Worm (Caenorhabditis elegans) whole organism, late embryonic: Measurements from ENCODE around the gene elt-7.

ENCODE experiments used
- C08G9.2 ChIP-seq: sonication (generic microtip); optimal IDR thresholded peaks from 2 replicates; lab custom pipeline; 2016; ENCODE audit warnings: mild to moderate bottlenecking, missing genetic modification characterization, moderate library complexity, missing compliant biosample characterization
- F13H6.1 ChIP-seq: sonication (generic microtip); optimal IDR thresholded peaks from 2 replicates; lab custom pipeline; 2016; ENCODE audit warnings: missing genetic modification characterization, missing compliant biosample characterization
- Y22D7AL.16 ChIP-seq: sonication (generic microtip); optimal IDR thresholded peaks from 2 replicates; lab custom pipeline; 2016; ENCODE audit warnings: missing genetic modification characterization, missing compliant biosample characterization
- ceh-18 ChIP-seq: sonication (generic microtip); optimal IDR thresholded peaks from 2 replicates; lab custom pipeline; 2016; ENCODE audit warnings: missing genetic modification characterization, missing compliant biosample characterization
- ceh-19 ChIP-seq: fragments of 200-800 bp; sonication (Bioruptor generic); optimal IDR thresholded peaks from 2 replicates; lab custom pipeline; 2018; ENCODE audit warnings: mild to moderate bottlenecking, missing genetic modification characterization, missing compliant biosample characterization
- ceh-31 ChIP-seq: sonication (generic microtip); optimal IDR thresholded peaks from 2 replicates; lab custom pipeline; 2016; ENCODE audit warnings: missing genetic modification characterization, missing compliant biosample characterization
- ceh-34 ChIP-seq: sonication (generic microtip); optimal IDR thresholded peaks from 2 replicates; lab custom pipeline; 2016; ENCODE audit warnings: mild to moderate bottlenecking, missing genetic modification characterization, missing compliant biosample characterization
- ceh-45 ChIP-seq: fragments of 200-800 bp; sonication (Bioruptor generic); IDR thresholded peaks from 2 replicates; pipeline ENCODE4 v1.3.6; 2022; ENCODE audit warnings: missing genetic modification reagents, missing genetic modification characterization, missing compliant biosample characterization
- ceh-48 ChIP-seq: sonication (generic microtip); optimal IDR thresholded peaks from 2 replicates; lab custom pipeline; 2016; ENCODE audit warnings: missing genetic modification characterization, inconsistent platforms, missing compliant biosample characterization
- ceh-9 ChIP-seq: sonication (generic microtip); optimal IDR thresholded peaks from 2 replicates; lab custom pipeline; 2016; ENCODE audit warnings: mild to moderate bottlenecking, missing genetic modification characterization, inconsistent platforms, missing compliant biosample characterization
- che-1 ChIP-seq: sonication (generic microtip); optimal IDR thresholded peaks from 2 replicates; lab custom pipeline; 2016; ENCODE audit warnings: mild to moderate bottlenecking, missing genetic modification characterization, missing compliant biosample characterization
- dve-1 ChIP-seq: sonication (generic microtip); optimal IDR thresholded peaks from 2 replicates; lab custom pipeline; 2017; ENCODE audit warnings: antibody characterized with exemption, mild to moderate bottlenecking, missing genetic modification characterization, missing compliant biosample characterization
- elt-2 ChIP-seq: sonication (generic microtip); optimal IDR thresholded peaks from 2 replicates; lab custom pipeline; 2016; ENCODE audit warnings: missing genetic modification reagents, missing genetic modification characterization, missing compliant biosample characterization
- eyg-1 ChIP-seq: sonication (generic microtip); optimal IDR thresholded peaks from 2 replicates; lab custom pipeline; 2016; ENCODE audit warnings: missing genotype, missing genetic modification characterization, missing compliant biosample characterization
- fax-1 ChIP-seq: sonication (generic microtip); optimal IDR thresholded peaks from 2 replicates; lab custom pipeline; 2016; ENCODE audit warnings: missing genotype, missing genetic modification characterization, missing compliant biosample characterization
- hlh-15 ChIP-seq: sonication (generic microtip); optimal IDR thresholded peaks from 2 replicates; lab custom pipeline; 2016; ENCODE audit warnings: missing genetic modification characterization, missing compliant biosample characterization
- hlh-30 ChIP-seq: sonication (generic microtip); optimal IDR thresholded peaks from 2 replicates; lab custom pipeline; 2017; ENCODE audit warnings: antibody characterized with exemption, missing genetic modification characterization, missing compliant biosample characterization; ENCODE audit not compliant: insufficient read depth
- lin-11 ChIP-seq: fragments of 200-800 bp; sonication (Bioruptor generic); optimal IDR thresholded peaks from 2 replicates; lab custom pipeline; 2018; ENCODE audit warnings: mild to moderate bottlenecking, missing genetic modification characterization, missing compliant biosample characterization
- nfya-1 ChIP-seq: sonication (generic microtip); optimal IDR thresholded peaks from 2 replicates; lab custom pipeline; 2017; ENCODE audit warnings: missing genetic modification characterization, mild to moderate bottlenecking, missing compliant biosample characterization, antibody characterized with exemption, moderate library complexity
- nhr-11 ChIP-seq: fragments of 150-350 bp; optimal IDR thresholded peaks from 2 replicates; lab custom pipeline; 2014; ENCODE audit warnings: missing biosample characterization, missing genetic modification characterization
- npax-4 ChIP-seq: sonication (generic microtip); optimal IDR thresholded peaks from 2 replicates; lab custom pipeline; 2016; ENCODE audit warnings: missing genetic modification characterization, missing compliant biosample characterization
- pat-9 ChIP-seq: fragments of 200-800 bp; sonication (Bioruptor generic); optimal IDR thresholded peaks from 2 replicates; lab custom pipeline; 2018; ENCODE audit warnings: mild to moderate bottlenecking, missing genetic modification characterization, moderate library complexity, missing compliant biosample characterization
- pax-1 ChIP-seq: fragments of 150-350 bp; optimal IDR thresholded peaks from 2 replicates; lab custom pipeline; 2014; ENCODE audit warnings: missing biosample characterization, missing genetic modification characterization
- pha-2 ChIP-seq: sonication (generic microtip); optimal IDR thresholded peaks from 2 replicates; lab custom pipeline; 2017; ENCODE audit warnings: mild to moderate bottlenecking, missing genetic modification characterization, missing compliant biosample characterization
- pha-4 ChIP-seq: fragments of 150-350 bp; optimal IDR thresholded peaks from 2 replicates; lab custom pipeline; 2018; ENCODE audit warnings: missing biosample characterization, missing genetic modification reagents, missing genetic modification characterization
- pqm-1 ChIP-seq: sonication (generic microtip); optimal IDR thresholded peaks from 2 replicates; lab custom pipeline; 2016; ENCODE audit warnings: missing genetic modification characterization, missing compliant biosample characterization
- pros-1 ChIP-seq: fragments of 150-350 bp; optimal IDR thresholded peaks from 2 replicates; lab custom pipeline; 2014; ENCODE audit warnings: missing biosample characterization, missing genetic modification reagents, missing genetic modification characterization
- ref-2 ChIP-seq: sonication (generic microtip); optimal IDR thresholded peaks from 2 replicates; lab custom pipeline; 2016; ENCODE audit warnings: missing genetic modification characterization, missing compliant biosample characterization
- rnt-1 ChIP-seq: sonication (generic microtip); optimal IDR thresholded peaks from 2 replicates; lab custom pipeline; 2016; ENCODE audit warnings: missing genetic modification characterization, missing compliant biosample characterization
- sdc-2 ChIP-seq: sonication (generic microtip); optimal IDR thresholded peaks from 2 replicates; lab custom pipeline; 2016; ENCODE audit warnings: missing genotype, missing genetic modification characterization, missing compliant biosample characterization
- sox-2 ChIP-seq: fragments of 200-800 bp; sonication (Bioruptor generic); IDR thresholded peaks from 2 replicates; pipeline ENCODE4 v1.3.6; 2022; ENCODE audit warnings: missing genetic modification reagents, missing genetic modification characterization, missing compliant biosample characterization
- tbx-2 ChIP-seq: sonication (generic microtip); optimal IDR thresholded peaks from 2 replicates; lab custom pipeline; 2016; ENCODE audit warnings: missing genetic modification characterization, missing compliant biosample characterization
- tbx-7 ChIP-seq: sonication (generic microtip); optimal IDR thresholded peaks from 2 replicates; lab custom pipeline; 2016; ENCODE audit warnings: missing genotype, missing genetic modification characterization, missing compliant biosample characterization
- unc-86 ChIP-seq: sonication (generic microtip); optimal IDR thresholded peaks from 2 replicates; lab custom pipeline; 2016; ENCODE audit warnings: missing genetic modification characterization, missing compliant biosample characterization
- ztf-16 ChIP-seq: sonication (generic microtip); optimal IDR thresholded peaks from 2 replicates; lab custom pipeline; 2017; ENCODE audit warnings: missing genetic modification characterization, missing compliant biosample characterization

Gene elt-7

ce11 chrV:4791569-4791968 lies 21.1 kb downstream of the elt-7 start, which contains the start of gene R02F11.11:
R02F11.11 (plus strand) TSS chrV:4791869.
- no peak for TF ChIP-seq pha-2 (tag; lab: Kevin White, UChicago)
- no peak for TF ChIP-seq ceh-31 (tag; lab: Kevin White, UChicago)
- no peak for TF ChIP-seq rnt-1 (tag; lab: Kevin White, UChicago)
- no peak for TF ChIP-seq hlh-15 (tag; lab: Kevin White, UChicago)
- no peak for TF ChIP-seq ceh-18 (tag; lab: Kevin White, UChicago)
- TF ChIP-seq sox-2 (GFP tag; lab: Robert Waterston, UW), result no peak
- TF ChIP-seq che-1, result no peak
- no peak for TF ChIP-seq pat-9
- no peak for TF ChIP-seq lin-11 (tag; lab: Kevin White, UChicago)
- no peak for TF ChIP-seq nfya-1 (tag; lab: Kevin White, UChicago)
- no peak for TF ChIP-seq ceh-19
- no peak for TF ChIP-seq elt-2 (tag; lab: Kevin White, UChicago)

ce11 chrV:4794308-4794707 lies 23.8 kb downstream of the elt-7 start, which contains the start of gene R02F11.2:
R02F11.2 (plus strand) TSS chrV:4794599.
- TF ChIP-seq ztf-16 (tag; lab: Kevin White, UChicago) (no peak), C08G9.2 (tag; lab: Kevin White, UChicago) (no peak), pha-4 (no peak), hlh-30 (tag; lab: Kevin White, UChicago) (no peak), ceh-34 (tag; lab: Kevin White, UChicago) (no peak), ceh-48 (tag; lab: Kevin White, UChicago) (no peak), ceh-9 (tag; lab: Kevin White, UChicago) (no peak), ref-2 (tag; lab: Kevin White, UChicago) (no peak), unc-86 (tag; lab: Kevin White, UChicago) (no peak), Y22D7AL.16 (tag; lab: Kevin White, UChicago) (no peak), ceh-45 (GFP tag; lab: Robert Waterston, UW) (no peak), ceh-31 (tag; lab: Kevin White, UChicago) (no peak), pax-1 (no peak), F13H6.1 (no peak), eyg-1 (tag; lab: Kevin White, UChicago) (no peak), tbx-2 (no peak), sdc-2 (tag; lab: Kevin White, UChicago) (no peak)
- TF ChIP-seq, all 69 proteins: peak for 0

DNA sequence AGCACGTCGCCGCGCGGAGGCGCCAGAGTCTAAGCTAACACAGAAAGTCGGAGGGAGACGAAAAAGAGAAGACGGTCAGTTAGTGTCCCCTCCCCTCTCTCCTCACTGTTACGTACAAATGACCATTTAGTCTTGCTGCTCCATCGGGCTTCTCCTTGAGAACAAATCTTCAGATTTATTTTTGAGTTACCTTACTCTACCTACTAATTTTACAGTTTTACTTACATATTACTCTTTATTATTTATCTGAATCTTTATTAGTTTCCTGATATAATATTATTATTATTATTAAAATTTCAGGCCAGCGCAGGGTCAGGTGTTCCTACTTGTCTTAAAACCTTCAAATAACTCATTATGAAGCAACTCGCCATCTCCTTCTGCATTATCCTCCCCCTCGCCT lies 30.3 kb downstream of the elt-7 start, which contains the start of gene R02F11.1:
TSS of gene R02F11.1 (plus strand) at position 301 of the 400 bp plus-strand sequence.
- TF ChIP-seq hlh-15 (tag; lab: Kevin White, UChicago) (no peak), F13H6.1 (no peak), tbx-7 (tag; lab: Kevin White, UChicago) (no peak)
- TF ChIP-seq, all 69 proteins: peak for 0

- TF ChIP-seq unc-86 (tag; lab: Kevin White, UChicago), result no peak
- TF ChIP-seq ceh-9 (tag; lab: Kevin White, UChicago), result no peak
- TF ChIP-seq hlh-15 (tag; lab: Kevin White, UChicago), result no peak
- TF ChIP-seq nhr-11 (tag; lab: Kevin White, UChicago), result no peak
- TF ChIP-seq lin-11 (tag; lab: Kevin White, UChicago), result no peak
- no peak for TF ChIP-seq npax-4
- TF ChIP-seq dve-1 (tag; lab: Kevin White, UChicago), result no peak
- no peak for TF ChIP-seq ztf-16 (tag; lab: Kevin White, UChicago)
- no peak for TF ChIP-seq sox-2 (GFP tag; lab: Robert Waterston, UW)
- no peak for TF ChIP-seq fax-1 (tag; lab: Kevin White, UChicago)
- TF ChIP-seq ceh-31 (tag; lab: Kevin White, UChicago), result no peak
- no peak for TF ChIP-seq pqm-1 (tag; lab: Kevin White, UChicago)
- TF ChIP-seq pros-1 (tag; lab: Kevin White, UChicago), result no peak
- TF ChIP-seq Y22D7AL.16 (tag; lab: Kevin White, UChicago), result no peak
- TF ChIP-seq rnt-1 (tag; lab: Kevin White, UChicago), result no peak
- TF ChIP-seq ceh-34 (tag; lab: Kevin White, UChicago), result no peak
- TF ChIP-seq pha-4, result no peak
Observed at ce11 chrV:4801943-4802342, 31.5 kb downstream of the elt-7 start.
